Worm (Caenorhabditis elegans) whole organism, L1 larva: ENCODE results near the gene srt-41.
A peak's percentile ranks its signal among the peaks of the same experiment; 100 is the strongest.

Experiments
- C34B4.2 ChIP-seq: sonication (generic microtip); optimal IDR thresholded peaks from 2 replicates; lab custom pipeline; 2017; ENCODE audit warnings: mild to moderate bottlenecking, missing genetic modification characterization, missing compliant biosample characterization
- Y116A8C.19 ChIP-seq: sonication (generic microtip); optimal IDR thresholded peaks from 2 replicates; lab custom pipeline; 2016; ENCODE audit warnings: missing compliant biosample characterization, missing genetic modification characterization, borderline replicate concordance
- aha-1 ChIP-seq: fragments of 150-350 bp; optimal IDR thresholded peaks from 2 replicates; lab custom pipeline; 2014; ENCODE audit warnings: missing biosample characterization, missing genetic modification characterization
- alr-1 ChIP-seq: fragments of 200-800 bp; sonication (Bioruptor generic); optimal IDR thresholded peaks from 2 replicates; lab custom pipeline; 2018; ENCODE audit warnings: borderline replicate concordance, mild to moderate bottlenecking, missing genetic modification characterization, missing compliant biosample characterization
- aly-2 ChIP-seq: fragments of 150-350 bp; optimal IDR thresholded peaks from 2 replicates; lab custom pipeline; 2014; ENCODE audit warnings: missing biosample characterization, missing genetic modification characterization
- blmp-1 ChIP-seq: fragments of 150-350 bp; optimal IDR thresholded peaks from 2 replicates; lab custom pipeline; 2014; ENCODE audit warnings: missing biosample characterization, missing genetic modification characterization
- ceh-88 ChIP-seq: fragments of 200-800 bp; sonication (Bioruptor generic); IDR thresholded peaks from 2 replicates; pipeline ENCODE4 v1.3.6; 2022; ENCODE audit warnings: missing genetic modification characterization, missing compliant biosample characterization
- dsc-1 ChIP-seq: sonication (generic microtip); optimal IDR thresholded peaks from 2 replicates; lab custom pipeline; 2016; ENCODE audit warnings: mild to moderate bottlenecking, missing genetic modification characterization, missing compliant biosample characterization
- efl-1 ChIP-seq, 4 experiments: fragments of 150-350 bp; optimal IDR thresholded peaks in 3 of 4; peaks in 1 of 4; 1 replicate in 1 of 4; 2 replicates in 3 of 4; lab custom pipeline; 2014; ENCODE audit warnings: missing biosample characterization in 2 of 4, missing genetic modification characterization in 2 of 4, missing genetic modification reagents in 2 of 4
- egl-27 ChIP-seq, 2 experiments: fragments of 150-350 bp in 1 of 2; sonication (generic microtip); optimal IDR thresholded peaks; 3 replicates each; lab custom pipeline; 2017 to 2018; ENCODE audit warnings: missing biosample characterization in 2 of 2, missing genetic modification characterization in 2 of 2, missing genetic modification reagents in 2 of 2
- elt-2 ChIP-seq: sonication (generic microtip); optimal IDR thresholded peaks from 2 replicates; lab custom pipeline; 2016; ENCODE audit warnings: missing genetic modification characterization, mild to moderate bottlenecking, inconsistent platforms, missing compliant biosample characterization, missing genetic modification reagents
- elt-3 ChIP-seq, 6 experiments: fragments of 150-350 bp in 1 of 6; sonication (generic microtip); optimal IDR thresholded peaks; 2 replicates each; lab custom pipeline; 2017 to 2018; ENCODE audit warnings: missing biosample characterization in 6 of 6, missing genetic modification characterization in 6 of 6, inconsistent platforms in 1 of 6
- ets-5 ChIP-seq: fragments of 200-800 bp; sonication (Bioruptor generic); IDR thresholded peaks from 2 replicates; pipeline ENCODE4 v1.3.6; 2022; ENCODE audit warnings: missing genetic modification characterization, missing compliant biosample characterization
- fkh-8 ChIP-seq: sonication (generic microtip); optimal IDR thresholded peaks from 2 replicates; lab custom pipeline; 2016; ENCODE audit warnings: mild to moderate bottlenecking, missing genetic modification characterization, missing compliant biosample characterization
- fos-1 ChIP-seq: fragments of 150-350 bp; optimal IDR thresholded peaks from 2 replicates; lab custom pipeline; 2014; ENCODE audit warnings: missing biosample characterization, missing genetic modification characterization
- grh-1 ChIP-seq: fragments of 200-800 bp; sonication (Bioruptor generic); IDR thresholded peaks from 2 replicates; pipeline ENCODE4 v1.3.6; 2022; ENCODE audit warnings: missing genetic modification reagents, missing genetic modification characterization, missing compliant biosample characterization
- hlh-17 ChIP-seq: fragments of 200-800 bp; sonication (Bioruptor generic); optimal IDR thresholded peaks from 2 replicates; lab custom pipeline; 2018; ENCODE audit warnings: missing genetic modification characterization, mild to moderate bottlenecking, missing compliant biosample characterization, moderate library complexity, borderline replicate concordance
- hlh-4 ChIP-seq: sonication (generic microtip); optimal IDR thresholded peaks from 2 replicates; lab custom pipeline; 2016; ENCODE audit warnings: mild to moderate bottlenecking, missing genetic modification characterization, missing compliant biosample characterization
- lin-13 ChIP-seq: fragments of 150-350 bp; optimal IDR thresholded peaks from 2 replicates; lab custom pipeline; 2014; ENCODE audit warnings: missing biosample characterization, missing genetic modification reagents, missing genetic modification characterization
- lin-15B ChIP-seq: fragments of 150-350 bp; sonication (generic microtip); optimal IDR thresholded peaks from 3 replicates; lab custom pipeline; 2014; ENCODE audit warnings: missing biosample characterization, missing genetic modification characterization
- lin-35 ChIP-seq, 2 experiments: fragments of 150-350 bp; optimal IDR thresholded peaks; 2 replicates each; lab custom pipeline; 2014; ENCODE audit warnings: missing biosample characterization in 2 of 2, missing genetic modification characterization in 2 of 2, missing genetic modification reagents in 2 of 2
- lin-39 ChIP-seq: fragments of 150-350 bp; optimal IDR thresholded peaks from 2 replicates; lab custom pipeline; 2014; ENCODE audit warnings: missing biosample characterization, missing genetic modification reagents, missing genetic modification characterization
- mep-1 ChIP-seq: fragments of 150-350 bp; optimal IDR thresholded peaks from 2 replicates; lab custom pipeline; 2014; ENCODE audit warnings: missing biosample characterization, missing genetic modification characterization
- nhr-20 ChIP-seq: sonication (generic microtip); optimal IDR thresholded peaks from 2 replicates; lab custom pipeline; 2016; ENCODE audit warnings: mild to moderate bottlenecking, missing genetic modification characterization, missing compliant biosample characterization
- nhr-237 ChIP-seq: fragments of 150-350 bp; optimal IDR thresholded peaks from 2 replicates; lab custom pipeline; 2014; ENCODE audit warnings: missing biosample characterization, missing genetic modification characterization
- nhr-47 ChIP-seq: sonication (generic microtip); optimal IDR thresholded peaks from 2 replicates; lab custom pipeline; 2016; ENCODE audit warnings: mild to moderate bottlenecking, missing genetic modification characterization, moderate library complexity, missing compliant biosample characterization
- nhr-71 ChIP-seq: sonication (generic microtip); optimal IDR thresholded peaks from 2 replicates; lab custom pipeline; 2016; ENCODE audit warnings: mild to moderate bottlenecking, missing genetic modification characterization, moderate library complexity, missing compliant biosample characterization
- nhr-85 ChIP-seq: sonication (generic microtip); peaks from one replicate; lab custom pipeline; 2016; ENCODE audit warnings: missing genetic modification characterization, inconsistent platforms, missing compliant biosample characterization
- pqm-1 ChIP-seq: sonication (generic microtip); optimal IDR thresholded peaks from 3 replicates; lab custom pipeline; 2017; ENCODE audit warnings: missing biosample characterization, missing genetic modification characterization
- snpc-4 ChIP-seq: fragments of 150-350 bp; optimal IDR thresholded peaks from 2 replicates; lab custom pipeline; 2014; ENCODE audit warnings: missing biosample characterization, missing genetic modification characterization
- sox-4 ChIP-seq: sonication (generic microtip); optimal IDR thresholded peaks from 2 replicates; lab custom pipeline; 2016; ENCODE audit warnings: missing genetic modification characterization, missing compliant biosample characterization
- sptf-1 ChIP-seq: fragments of 150-350 bp; optimal IDR thresholded peaks from 2 replicates; lab custom pipeline; 2014; ENCODE audit warnings: missing biosample characterization, missing genetic modification characterization
- swsn-7 ChIP-seq: sonication (generic microtip); optimal IDR thresholded peaks from 2 replicates; lab custom pipeline; 2016; ENCODE audit warnings: missing genetic modification characterization, missing compliant biosample characterization
- unc-30 ChIP-seq: sonication (generic microtip); optimal IDR thresholded peaks from 2 replicates; lab custom pipeline; 2017; ENCODE audit warnings: missing biosample characterization, missing genetic modification characterization
- vab-15 ChIP-seq: sonication (generic microtip); optimal IDR thresholded peaks from 2 replicates; lab custom pipeline; 2017; ENCODE audit warnings: missing genotype, mild to moderate bottlenecking, missing genetic modification characterization, missing compliant biosample characterization
- zag-1 ChIP-seq: fragments of 150-350 bp; optimal IDR thresholded peaks from 2 replicates; lab custom pipeline; 2014; ENCODE audit warnings: missing biosample characterization, missing genetic modification characterization
- zip-4 ChIP-seq: fragments of 200-800 bp; sonication (Bioruptor generic); optimal IDR thresholded peaks from 2 replicates; lab custom pipeline; 2018; ENCODE audit warnings: mild to moderate bottlenecking, missing genetic modification characterization, moderate library complexity, missing compliant biosample characterization

Gene srt-41

DNA sequence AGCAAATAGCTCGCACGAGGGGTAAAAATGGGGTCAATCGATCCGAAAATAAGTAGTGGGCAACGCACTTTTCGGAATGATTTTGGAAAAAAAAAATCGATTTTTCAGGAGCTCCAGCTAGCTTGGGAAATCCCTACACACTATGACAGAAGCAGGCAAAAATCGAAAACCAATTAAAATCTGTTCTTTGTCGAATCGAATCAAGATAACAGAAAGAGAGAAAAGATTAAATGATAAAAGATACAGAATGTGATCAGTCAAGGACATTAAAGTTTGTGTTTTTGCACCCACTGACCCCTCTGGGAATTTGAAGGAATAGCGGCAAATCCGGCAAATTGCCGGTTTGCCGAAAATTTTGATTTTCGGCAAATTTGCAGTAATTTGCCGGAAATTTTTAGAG is 35.5 kb downstream of the srt-41 start:
- TF ChIP-seq ets-5 (GFP tag; lab: Robert Waterston, UW) (no peak), aha-1 (tag; lab: Kevin White, UChicago) (no peak), elt-3 (tag; optimal IDR thresholded peaks at IDR 0.05; lab: Kevin White, UChicago) (peak in 1 of 6 experiments; percentile 35), ceh-88 (no peak), fos-1 (tag; lab: Kevin White, UChicago) (no peak), unc-30 (no peak), nhr-85 (tag; lab: Kevin White, UChicago) (no peak), Y116A8C.19 (tag; lab: Kevin White, UChicago) (no peak), pqm-1 (tag; lab: Kevin White, UChicago) (no peak), efl-1 (optimal IDR thresholded peaks at IDR 0.05; lab: Kevin White, UChicago) (no peak), efl-1 (GFP tag; optimal IDR thresholded peaks at IDR 0.05 in 1 of 2; lab: Kevin White, UChicago) (peak in 1 of 2 experiments; percentile 70), nhr-71 (tag; lab: Kevin White, UChicago) (no peak), blmp-1 (peak; percentile 78), nhr-47 (tag; lab: Kevin White, UChicago) (no peak)

DNA sequence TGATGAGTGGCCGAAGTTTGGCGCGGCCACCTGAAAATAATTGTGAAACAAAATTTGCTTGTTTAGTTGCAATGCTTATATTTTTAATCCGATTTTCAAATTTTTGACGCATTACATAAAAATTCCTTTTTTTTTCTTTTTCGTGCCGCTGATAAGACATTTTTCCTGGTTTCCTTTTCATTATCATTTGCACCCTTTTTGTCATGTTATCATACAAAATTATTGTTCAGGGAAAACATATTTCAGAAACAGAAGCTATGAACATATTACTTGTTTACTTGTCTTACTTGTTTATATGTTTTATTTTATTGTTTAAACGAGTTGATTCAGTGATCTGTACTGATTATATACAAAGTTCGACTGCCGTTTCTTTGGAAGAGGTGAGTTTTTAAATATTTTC is 42.3 kb downstream of the srt-41 start, which contains the start of gene clec-205:
Gene clec-205, plus strand, starts transcription at position 212 of the 400 bp plus-strand sequence.
- no peak for TF ChIP-seq vab-15
- TF ChIP-seq grh-1 = no peak
- TF ChIP-seq elt-2 (tag; lab: Kevin White, UChicago) = peak; percentile 66
- no peak for TF ChIP-seq dsc-1 (tag; lab: Kevin White, UChicago)
- no peak for TF ChIP-seq sptf-1 (tag; lab: Kevin White, UChicago)
- TF ChIP-seq nhr-237 (tag; lab: Kevin White, UChicago) = no peak
- no peak for TF ChIP-seq sox-4 (tag; lab: Kevin White, UChicago)
- TF ChIP-seq efl-1 (optimal IDR thresholded peaks at IDR 0.05; lab: Kevin White, UChicago) = no peak
- peak in 1 of 2 experiments; percentile 84 for TF ChIP-seq efl-1 (GFP tag; optimal IDR thresholded peaks at IDR 0.05 in 1 of 2; lab: Kevin White, UChicago)

- peak; percentile 44 for TF ChIP-seq elt-2 (tag; lab: Kevin White, UChicago)
- no peak for TF ChIP-seq vab-15
Observed at ce11 chrV:1756856-1757255, 46.1 kb downstream of the srt-41 start, which contains the start of gene clec-204. clec-204 (plus strand) TSS chrV:1757156.

DNA sequence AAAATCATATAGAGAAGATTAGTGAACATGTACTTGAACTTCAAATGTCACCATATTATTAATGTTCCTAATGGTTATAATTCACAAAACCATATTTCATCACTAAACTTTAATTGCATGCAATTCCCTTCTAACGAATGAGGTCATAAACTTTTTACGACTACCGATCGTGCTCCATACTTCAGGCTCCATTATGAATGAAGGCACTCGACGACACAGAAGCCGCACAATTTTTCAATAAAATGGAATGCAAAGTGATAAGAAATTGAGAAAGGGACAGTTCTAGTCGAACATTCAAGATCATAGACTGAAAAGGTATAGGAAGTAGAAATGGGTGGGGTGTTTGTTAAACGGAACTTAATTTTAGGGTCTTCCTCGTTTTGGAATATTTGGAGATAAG is 46.8 kb downstream of the srt-41 start:
- no peak for TF ChIP-seq C34B4.2 (tag; lab: Kevin White, UChicago)
- no peak for TF ChIP-seq zag-1 (tag; lab: Kevin White, UChicago)
- TF ChIP-seq egl-27 (tag; optimal IDR thresholded peaks at IDR 0.05; lab: Kevin White, UChicago) = no peak
- TF ChIP-seq lin-13 (GFP tag; lab: Kevin White, UChicago) = no peak
- TF ChIP-seq mep-1 = no peak
- no peak for TF ChIP-seq nhr-20 (tag; lab: Kevin White, UChicago)
- TF ChIP-seq nhr-47 (tag; lab: Kevin White, UChicago) = no peak

ce11 chrV:1755589-1755988 is 47.4 kb downstream of the srt-41 start, which contains the start of gene ZK697.14:
ZK697.14 (minus strand) TSS chrV:1755689.
- TF ChIP-seq fos-1 (tag; lab: Kevin White, UChicago) (no peak), nhr-47 (tag; lab: Kevin White, UChicago) (no peak), aly-2 (tag; lab: Kevin White, UChicago) (no peak), lin-35 (GFP tag; optimal IDR thresholded peaks at IDR 0.05; lab: Kevin White, UChicago) (no peak), elt-2 (tag; lab: Kevin White, UChicago) (no peak), lin-15B (tag; lab: Kevin White, UChicago) (no peak), lin-39 (tag; lab: Kevin White, UChicago) (no peak), fkh-8 (tag; lab: Kevin White, UChicago) (no peak), alr-1 (tag; lab: Kevin White, UChicago) (no peak), snpc-4 (tag; lab: Kevin White, UChicago) (no peak), hlh-17 (GFP tag; lab: Kevin White, UChicago) (no peak), swsn-7 (tag; lab: Kevin White, UChicago) (no peak), hlh-4 (no peak), zip-4 (no peak)
